Worm (Caenorhabditis elegans): ENCODE data around the gene C25D7.15.
A peak's percentile ranks its signal among the peaks of the same experiment; 100 is the strongest.

ce11 chrV:15082291-15082690 lies 22.7 kb downstream of the C25D7.15 start, which contains the start of the genes C01G10.10 and C01G10.9:
- TF ChIP-seq lin-13 (GFP tag; optimal IDR thresholded peaks at IDR 0.05): peak; percentile 51
- no peak for TF ChIP-seq unc-39 (tag; optimal IDR thresholded peaks at IDR 0.05)
- peak; percentile 50 for TF ChIP-seq snpc-4 (tag; optimal IDR thresholded peaks at IDR 0.05)
- TF ChIP-seq nhr-23 (tag; optimal IDR thresholded peaks at IDR 0.05): no peak
